Worm (Caenorhabditis elegans) whole organism, L4 larva: ENCODE data around the gene ZK632.10.

Experiments
- F26F4.8 ChIP-seq: fragments of 200-800 bp; sonication (Bioruptor generic); conservative IDR thresholded peaks from 2 replicates; pipeline ENCODE4 v1.3.6; 2022; ENCODE audit warnings: missing genetic modification characterization, missing compliant biosample characterization
- F37D6.2 ChIP-seq: sonication (generic microtip); optimal IDR thresholded peaks from 2 replicates; lab custom pipeline; 2016; ENCODE audit warnings: mild to moderate bottlenecking, missing genetic modification characterization, missing compliant biosample characterization
- F44E2.7 ChIP-seq: fragments of 200-800 bp; sonication (Bioruptor generic); IDR thresholded peaks from 2 replicates; pipeline ENCODE4 v2.1.2; 2022; ENCODE audit warnings: missing genetic modification characterization, missing compliant biosample characterization
- F49E8.2 ChIP-seq: sonication (generic microtip); optimal IDR thresholded peaks from 2 replicates; lab custom pipeline; 2016; ENCODE audit warnings: missing compliant biosample characterization, mild to moderate bottlenecking, missing genetic modification characterization, borderline replicate concordance
- T20F7.1 ChIP-seq: fragments of 200-800 bp; sonication (Bioruptor generic); optimal IDR thresholded peaks from 2 replicates; lab custom pipeline; 2018; ENCODE audit warnings: mild to moderate bottlenecking, missing genetic modification characterization, missing compliant biosample characterization
- Y105C5A.15 ChIP-seq: fragments of 200-800 bp; sonication (Bioruptor generic); IDR thresholded peaks from 2 replicates; pipeline ENCODE4 v1.3.6; 2022; ENCODE audit warnings: missing genetic modification characterization, missing compliant biosample characterization
- Y48G9A.11 ChIP-seq: fragments of 200-800 bp; sonication (Bioruptor generic); IDR thresholded peaks from 2 replicates; pipeline ENCODE4 v1.3.6; 2022; ENCODE audit warnings: missing genetic modification reagents, missing genetic modification characterization, missing compliant biosample characterization
- Y75B8A.6 ChIP-seq: fragments of 200-800 bp; sonication (Bioruptor generic); IDR thresholded peaks from 2 replicates; pipeline ENCODE4 v1.3.6; 2022; ENCODE audit warnings: missing genetic modification reagents, missing genetic modification characterization, missing compliant biosample characterization
- ZK337.2 ChIP-seq: fragments of 200-800 bp; sonication (Bioruptor generic); IDR thresholded peaks from 2 replicates; pipeline ENCODE4 v1.3.6; 2022; ENCODE audit warnings: missing genetic modification reagents, missing genetic modification characterization, missing compliant biosample characterization
- ZK546.5 ChIP-seq, 2 experiments: sonication (generic microtip); optimal IDR thresholded peaks; 2 replicates each; lab custom pipeline; 2017; ENCODE audit warnings: missing biosample characterization in 2 of 2, missing genetic modification characterization in 2 of 2
- aha-1 ChIP-seq: fragments of 150-350 bp; peaks from one replicate; lab custom pipeline; 2014; ENCODE audit warnings: missing biosample characterization, missing genetic modification characterization
- ama-1 ChIP-seq: fragments of 150-350 bp; optimal IDR thresholded peaks from 2 replicates; lab custom pipeline; 2014; ENCODE audit warnings: inconsistent platforms, mixed read lengths
- arid-1 ChIP-seq: fragments of 200-800 bp; sonication (Bioruptor generic); conservative IDR thresholded peaks from 2 replicates; pipeline ENCODE4 v1.3.6; 2022; ENCODE audit warnings: missing genetic modification reagents, missing genetic modification characterization, missing compliant biosample characterization
- attf-4 ChIP-seq: sonication (generic microtip); optimal IDR thresholded peaks from 3 replicates; lab custom pipeline; 2017; ENCODE audit warnings: missing biosample characterization, missing genetic modification characterization
- ceh-20 ChIP-seq: fragments of 200-800 bp; sonication (Bioruptor generic); IDR thresholded peaks from 2 replicates; pipeline ENCODE4 v1.3.6; 2022; ENCODE audit warnings: missing genetic modification reagents, missing genetic modification characterization, missing compliant biosample characterization
- ceh-32 ChIP-seq: sonication (generic microtip); optimal IDR thresholded peaks from 2 replicates; lab custom pipeline; 2016; ENCODE audit warnings: mild to moderate bottlenecking, missing genetic modification characterization, missing compliant biosample characterization; ENCODE audit not compliant: poor library complexity
- ceh-44 ChIP-seq: fragments of 200-800 bp; sonication (Bioruptor generic); IDR thresholded peaks from 2 replicates; pipeline ENCODE4 v1.3.6; 2022; ENCODE audit warnings: missing genetic modification reagents, missing genetic modification characterization, missing compliant biosample characterization
- ceh-62 ChIP-seq: sonication (generic microtip); optimal IDR thresholded peaks from 2 replicates; lab custom pipeline; 2017; ENCODE audit warnings: missing biosample characterization, missing genetic modification characterization
- daf-12 ChIP-seq: fragments of 150-350 bp; optimal IDR thresholded peaks from 2 replicates; lab custom pipeline; 2014; ENCODE audit warnings: missing biosample characterization, missing genetic modification reagents, missing genetic modification characterization
- daf-16 ChIP-seq, 3 experiments: sonication (generic microtip); optimal IDR thresholded peaks; 2 replicates each; lab custom pipeline; 2016 to 2017; ENCODE audit warnings: missing genetic modification characterization in 3 of 3, missing genetic modification reagents in 3 of 3, mild to moderate bottlenecking in 2 of 3, missing compliant biosample characterization in 2 of 3, missing biosample characterization in 1 of 3, moderate library complexity in 1 of 3
- daf-8 ChIP-seq: fragments of 200-800 bp; sonication (Bioruptor generic); IDR thresholded peaks from 2 replicates; pipeline ENCODE4 v1.3.6; 2022; ENCODE audit warnings: missing genetic modification characterization, missing compliant biosample characterization
- dmd-6 ChIP-seq: fragments of 200-800 bp; sonication (Bioruptor generic); IDR thresholded peaks from 2 replicates; pipeline ENCODE4 v1.3.6; 2022; ENCODE audit warnings: missing genetic modification reagents, missing genetic modification characterization, missing compliant biosample characterization
- duxl-1 ChIP-seq: sonication (generic microtip); optimal IDR thresholded peaks from 2 replicates; lab custom pipeline; 2016; ENCODE audit warnings: mild to moderate bottlenecking, missing genetic modification characterization, moderate library complexity, missing compliant biosample characterization; ENCODE audit not compliant: poor library complexity
- gei-8 ChIP-seq: fragments of 200-800 bp; sonication (Bioruptor generic); optimal IDR thresholded peaks from 2 replicates; lab custom pipeline; 2018; ENCODE audit warnings: mild to moderate bottlenecking, missing genetic modification characterization, missing compliant biosample characterization
- hif-1 ChIP-seq, 2 experiments: sonication (generic microtip); optimal IDR thresholded peaks; 2 replicates each; lab custom pipeline; 2016 to 2017; ENCODE audit warnings: missing compliant biosample characterization in 2 of 2, missing genetic modification characterization in 2 of 2, missing genetic modification reagents in 2 of 2, missing genotype in 2 of 2, mild to moderate bottlenecking in 1 of 2
- jun-1 ChIP-seq: fragments of 150-350 bp; optimal IDR thresholded peaks from 2 replicates; lab custom pipeline; 2014; ENCODE audit warnings: missing biosample characterization, missing genetic modification reagents, missing genetic modification characterization
- lim-7 ChIP-seq: fragments of 200-800 bp; sonication (Bioruptor generic); IDR thresholded peaks from 2 replicates; pipeline ENCODE4 v1.3.6; 2022; ENCODE audit warnings: missing genetic modification characterization, missing compliant biosample characterization
- lin-1 ChIP-seq: fragments of 200-800 bp; sonication (Bioruptor generic); IDR thresholded peaks from 2 replicates; pipeline ENCODE4 v1.3.6; 2022; ENCODE audit warnings: missing genetic modification reagents, missing genetic modification characterization, missing compliant biosample characterization
- lin-38 ChIP-seq: fragments of 200-800 bp; sonication (Bioruptor generic); IDR thresholded peaks from 2 replicates; pipeline ENCODE4 v1.3.6; 2022; ENCODE audit warnings: missing genetic modification reagents, missing genetic modification characterization, missing compliant biosample characterization
- lin-39 ChIP-seq: fragments of 150-350 bp; optimal IDR thresholded peaks from 2 replicates; lab custom pipeline; 2014; ENCODE audit warnings: missing biosample characterization, missing genetic modification reagents, missing genetic modification characterization
- mdl-1 ChIP-seq, 2 experiments: fragments of 150-350 bp in 1 of 2; sonication (generic microtip) in 1 of 2; optimal IDR thresholded peaks; 2 replicates each; lab custom pipeline; 2014 to 2017; ENCODE audit warnings: missing biosample characterization in 2 of 2, missing genetic modification characterization in 2 of 2
- mdt-29 ChIP-seq: fragments of 200-800 bp; sonication (Bioruptor generic); IDR thresholded peaks from 2 replicates; pipeline ENCODE4 v1.3.6; 2022; ENCODE audit warnings: missing genetic modification reagents, missing genetic modification characterization, missing compliant biosample characterization
- mxl-3 ChIP-seq: fragments of 200-800 bp; sonication (Bioruptor generic); optimal IDR thresholded peaks from 2 replicates; lab custom pipeline; 2018; ENCODE audit warnings: mild to moderate bottlenecking, missing genetic modification characterization, missing compliant biosample characterization
- nhr-11 ChIP-seq: fragments of 150-350 bp; optimal IDR thresholded peaks from 2 replicates; lab custom pipeline; 2014; ENCODE audit warnings: missing biosample characterization, missing genetic modification characterization
- nhr-237 ChIP-seq: sonication (generic microtip); optimal IDR thresholded peaks from 2 replicates; lab custom pipeline; 2017; ENCODE audit warnings: missing biosample characterization, missing genetic modification characterization
- nhr-25 ChIP-seq: sonication (generic microtip); optimal IDR thresholded peaks from 2 replicates; lab custom pipeline; 2017; ENCODE audit warnings: missing genetic modification characterization, mild to moderate bottlenecking, missing compliant biosample characterization, antibody characterized with exemption, moderate library complexity, borderline replicate concordance; ENCODE audit not compliant: insufficient read depth
- nhr-41 ChIP-seq: fragments of 200-800 bp; sonication (Bioruptor generic); IDR thresholded peaks from 2 replicates; pipeline ENCODE4 v1.3.6; 2022; ENCODE audit warnings: missing genetic modification reagents, missing genetic modification characterization, missing compliant biosample characterization
- nhr-42 ChIP-seq: fragments of 200-800 bp; sonication (Bioruptor generic); IDR thresholded peaks from 2 replicates; pipeline ENCODE4 v1.3.6; 2022; ENCODE audit warnings: missing genetic modification characterization, missing compliant biosample characterization
- nhr-48 ChIP-seq: sonication (generic microtip); optimal IDR thresholded peaks from 2 replicates; lab custom pipeline; 2016; ENCODE audit warnings: mild to moderate bottlenecking, missing genetic modification characterization, missing compliant biosample characterization
- nhr-76 ChIP-seq: fragments of 150-350 bp; optimal IDR thresholded peaks from 2 replicates; lab custom pipeline; 2014; ENCODE audit warnings: missing biosample characterization, missing genetic modification characterization
- nhr-77 ChIP-seq: fragments of 150-350 bp; optimal IDR thresholded peaks from 2 replicates; lab custom pipeline; 2014; ENCODE audit warnings: missing biosample characterization, missing genetic modification characterization
- php-3 ChIP-seq: fragments of 200-800 bp; sonication (Bioruptor generic); IDR thresholded peaks from 2 replicates; pipeline ENCODE4 v1.3.6; 2022; ENCODE audit warnings: missing genetic modification reagents, missing genetic modification characterization, missing compliant biosample characterization
- set-16 ChIP-seq: fragments of 200-800 bp; sonication (Bioruptor generic); IDR thresholded peaks from 2 replicates; pipeline ENCODE4 v1.3.6; 2022; ENCODE audit warnings: missing genetic modification reagents, missing genetic modification characterization, missing compliant biosample characterization
- snpc-4 ChIP-seq: fragments of 150-350 bp; optimal IDR thresholded peaks from 2 replicates; lab custom pipeline; 2014; ENCODE audit warnings: missing biosample characterization, missing genetic modification characterization
- spr-1 ChIP-seq: sonication (generic microtip); optimal IDR thresholded peaks from 2 replicates; lab custom pipeline; 2016; ENCODE audit warnings: mild to moderate bottlenecking, missing genetic modification characterization, missing compliant biosample characterization
- spr-3 ChIP-seq: fragments of 200-800 bp; sonication (Bioruptor generic); optimal IDR thresholded peaks from 2 replicates; lab custom pipeline; 2018; ENCODE audit warnings: mild to moderate bottlenecking, missing genetic modification characterization, missing compliant biosample characterization
- unc-62 ChIP-seq, 3 experiments: fragments of 150-350 bp in 1 of 3; sonication (generic microtip); optimal IDR thresholded peaks in 2 of 3; peaks in 1 of 3; 1 replicate in 1 of 3; 2 replicates in 2 of 3; lab custom pipeline; 2014 to 2017; ENCODE audit warnings: missing biosample characterization in 3 of 3, missing genetic modification characterization in 3 of 3, missing genetic modification reagents in 3 of 3, missing genotype in 1 of 3
- vab-7 ChIP-seq: fragments of 200-800 bp; sonication (Bioruptor generic); IDR thresholded peaks from 2 replicates; pipeline ENCODE4 v1.3.6; 2022; ENCODE audit warnings: missing genetic modification reagents, missing genetic modification characterization, missing compliant biosample characterization
- zag-1 ChIP-seq: fragments of 150-350 bp; optimal IDR thresholded peaks from 2 replicates; lab custom pipeline; 2014; ENCODE audit warnings: missing biosample characterization, missing genetic modification characterization
- zfp-2 ChIP-seq: sonication (generic microtip); optimal IDR thresholded peaks from 2 replicates; lab custom pipeline; 2016; ENCODE audit warnings: mild to moderate bottlenecking, missing genetic modification characterization, missing compliant biosample characterization
- zip-11 ChIP-seq: fragments of 200-800 bp; sonication (Bioruptor generic); IDR thresholded peaks from 2 replicates; pipeline ENCODE4 v1.3.6; 2022; ENCODE audit warnings: missing genetic modification characterization, missing compliant biosample characterization

The ZK632.10 gene

ce11 chrIII:9783133-9783590, 44.4 kb downstream of the ZK632.10 start (continued):
- no peak for TF ChIP-seq zip-11 (GFP tag; lab: Robert Waterston, UW)
- TF ChIP-seq Y48G9A.11 = no peak
- no peak for TF ChIP-seq zag-1 (tag; lab: Kevin White, UChicago)
- no peak for TF ChIP-seq jun-1 (tag; lab: Kevin White, UChicago)
- no peak for TF ChIP-seq ceh-32 (tag; lab: Kevin White, UChicago)
- TF ChIP-seq dmd-6 = no peak
- TF ChIP-seq Y75B8A.6 (GFP tag; lab: Robert Waterston, UW) = no peak
- TF ChIP-seq mxl-3 (GFP tag; lab: Kevin White, UChicago) = no peak
- TF ChIP-seq lin-39 (tag; lab: Kevin White, UChicago) = no peak
- TF ChIP-seq ama-1 (lab: Kevin White, UChicago) = peak; percentile 68
- TF ChIP-seq arid-1 (GFP tag; lab: Robert Waterston, UW) = no peak
- TF ChIP-seq mdt-29 (GFP tag; lab: Robert Waterston, UW) = no peak
- TF ChIP-seq nhr-41 (GFP tag; lab: Robert Waterston, UW) = no peak
- no peak for TF ChIP-seq attf-4 (tag; lab: Kevin White, UChicago)
- TF ChIP-seq nhr-77 (tag; lab: Kevin White, UChicago) = no peak
- no peak for TF ChIP-seq nhr-11
- no peak for TF ChIP-seq gei-8 (GFP tag; lab: Kevin White, UChicago)
- no peak for TF ChIP-seq unc-62 (GFP tag; optimal IDR thresholded peaks at IDR 0.05 in 1 of 2; lab: Kevin White, UChicago)
- TF ChIP-seq unc-62 (tag; optimal IDR thresholded peaks at IDR 0.05; lab: Kevin White, UChicago) = no peak
- TF ChIP-seq mdl-1 (tag; optimal IDR thresholded peaks at IDR 0.05; lab: Kevin White, UChicago) = no peak
- TF ChIP-seq php-3 (GFP tag; lab: Robert Waterston, UW) = no peak
- TF ChIP-seq duxl-1 = peak; percentile 46
- TF ChIP-seq daf-12 (tag; lab: Kevin White, UChicago) = no peak
- TF ChIP-seq nhr-76 = no peak
- no peak for TF ChIP-seq nhr-237
- TF ChIP-seq lin-38 (GFP tag; lab: Robert Waterston, UW) = peak; percentile 62
- peak; percentile 26 for TF ChIP-seq aha-1 (tag; lab: Kevin White, UChicago)
- TF ChIP-seq lin-1 (GFP tag; lab: Robert Waterston, UW) = no peak
- TF ChIP-seq F26F4.8 = no peak
- no peak for TF ChIP-seq ZK546.5 (tag; optimal IDR thresholded peaks at IDR 0.05; lab: Kevin White, UChicago)
- TF ChIP-seq ceh-62 = no peak
- TF ChIP-seq spr-1 (tag; lab: Kevin White, UChicago) = peak; percentile 26
- TF ChIP-seq daf-8 (GFP tag; lab: Robert Waterston, UW) = no peak
- TF ChIP-seq nhr-25 (tag; lab: Kevin White, UChicago) = peak; percentile 11
- peak; percentile 26 for TF ChIP-seq nhr-48 (tag; lab: Kevin White, UChicago)
- TF ChIP-seq T20F7.1 (GFP tag; lab: Kevin White, UChicago) = peak; percentile 47
- no peak for TF ChIP-seq snpc-4 (tag; lab: Kevin White, UChicago)
- TF ChIP-seq hif-1 (tag; optimal IDR thresholded peaks at IDR 0.05; lab: Kevin White, UChicago) = no peak
- no peak for TF ChIP-seq ZK337.2 (GFP tag; lab: Robert Waterston, UW)
- peak in 1 of 2 experiments; percentile 62 for TF ChIP-seq daf-16 (GFP tag; optimal IDR thresholded peaks at IDR 0.05; lab: Kevin White, UChicago)
- TF ChIP-seq daf-16 (tag; optimal IDR thresholded peaks at IDR 0.05; lab: Kevin White, UChicago) = peak; percentile 61
- TF ChIP-seq spr-3 (GFP tag; lab: Kevin White, UChicago) = peak; percentile 40
- no peak for TF ChIP-seq F49E8.2
- TF ChIP-seq nhr-42 (GFP tag; lab: Robert Waterston, UW) = no peak
- TF ChIP-seq ceh-20 = no peak
- no peak for TF ChIP-seq F44E2.7 (GFP tag; lab: Robert Waterston, UW)
- TF ChIP-seq ceh-44 = no peak
- TF ChIP-seq zfp-2 (tag; lab: Kevin White, UChicago) = no peak
- TF ChIP-seq lim-7 = no peak
- TF ChIP-seq F37D6.2 = no peak
- TF ChIP-seq Y105C5A.15 (GFP tag; lab: Robert Waterston, UW) = 0 out of 2 replicates have a peak, but pooled peaks have one; percentile 7
- no peak for TF ChIP-seq set-16 (GFP tag; lab: Robert Waterston, UW)
- TF ChIP-seq vab-7 (GFP tag; lab: Robert Waterston, UW) = no peak
